Fruit fly (Drosophila melanogaster): Measurements from ENCODE around the gene papi.
A peak's percentile ranks its signal among the peaks of the same experiment; 100 is the strongest.

dm6 chr2L:2184659-2185058 lies 35.9 kb upstream of the papi start:
- TF ChIP-seq EcR (GFP tag; optimal IDR thresholded peaks at IDR 0.05) (no peak), CG8159 (tag; optimal IDR thresholded peaks at IDR 0.05) (peak; percentile 48), CG12605 (GFP tag; IDR thresholded peaks at IDR 0.05) (peak; percentile 11; the same call in 1 of the 2 replicates), CG10348 (GFP tag; IDR thresholded peaks at IDR 0.05) (no peak), CG8301 (tag; optimal IDR thresholded peaks at IDR 0.05) (peak; percentile 75), Pif1B (GFP tag; optimal IDR thresholded peaks at IDR 0.05) (peak; percentile 62), Snoo (tag; optimal IDR thresholded peaks at IDR 0.05) (peak; percentile 22), CG4496 (GFP tag; IDR thresholded peaks at IDR 0.05) (peak; percentile 56; the same call in 1 of the 3 replicates), fd96Ca (GFP tag; IDR thresholded peaks at IDR 0.05) (no peak), Ets98B (GFP tag; IDR thresholded peaks at IDR 0.05) (peak; percentile 37; the same call in 1 of the 2 replicates), D1 (tag; optimal IDR thresholded peaks at IDR 0.05) (no peak), CG15710 (tag; optimal IDR thresholded peaks at IDR 0.05) (no peak)

All from whole organism, pupa.